Fruit fly (Drosophila melanogaster) whole organism, wandering third instar larva: Measurements from ENCODE around the gene NitFhit.

Experiments
- Abd-B ChIP-seq: fragments of >200 bp; optimal IDR thresholded peaks from 2 replicates; lab custom pipeline; 2017; ENCODE audit warnings: missing biosample characterization, missing genetic modification characterization
- CG32264 ChIP-seq: fragments of 200-800 bp; sonication (Bioruptor generic); optimal IDR thresholded peaks from 2 replicates; lab custom pipeline; 2016; ENCODE audit warnings: missing biosample characterization, missing genetic modification characterization
- CG9705 ChIP-seq: fragments of 200-800 bp; sonication (Bioruptor generic); optimal IDR thresholded peaks from 2 replicates; lab custom pipeline; 2018; ENCODE audit warnings: missing biosample characterization, mild to moderate bottlenecking, missing genetic modification characterization
- CrebA ChIP-seq: fragments of 200-800 bp; sonication (Bioruptor generic); optimal IDR thresholded peaks from 2 replicates; lab custom pipeline; 2016; ENCODE audit warnings: missing biosample characterization, mild to moderate bottlenecking, missing genetic modification characterization, borderline replicate concordance
- Dfd ChIP-seq: fragments of >200 bp; optimal IDR thresholded peaks from 2 replicates; lab custom pipeline; 2017; ENCODE audit warnings: missing biosample characterization, missing genetic modification characterization
- Dif ChIP-seq: fragments of 200-275, 200-300 bp; sonication (Bioruptor generic); optimal IDR thresholded peaks from 2 replicates; lab custom pipeline; 2018; ENCODE audit warnings: missing biosample characterization, missing genetic modification characterization; ENCODE audit not compliant: partially characterized antibody
- GATAd ChIP-seq: sonication (Bioruptor generic); optimal IDR thresholded peaks from 2 replicates; lab custom pipeline; 2016; ENCODE audit warnings: missing biosample characterization, missing genetic modification characterization
- HLH106 ChIP-seq: fragments of 200-800 bp; optimal IDR thresholded peaks from 3 replicates; lab custom pipeline; 2019; ENCODE audit warnings: missing biosample characterization, mild to moderate bottlenecking, missing genetic modification characterization, moderate library complexity
- Hnf4 ChIP-seq: fragments of 200-800 bp; sonication (Bioruptor generic); optimal IDR thresholded peaks from 2 replicates; lab custom pipeline; 2016; ENCODE audit warnings: missing biosample characterization, mild to moderate bottlenecking, missing genetic modification characterization
- Hr78 ChIP-seq: fragments of >200 bp; optimal IDR thresholded peaks from 2 replicates; lab custom pipeline; 2017; ENCODE audit warnings: missing biosample characterization, missing genetic modification characterization
- Hr83 ChIP-seq: fragments of 200-300 bp; sonication (Bioruptor generic); optimal IDR thresholded peaks from 2 replicates; lab custom pipeline; 2016; ENCODE audit warnings: missing biosample characterization, mild to moderate bottlenecking, missing genetic modification characterization, moderate library complexity; ENCODE audit not compliant: poor library complexity, severe bottlenecking
- Jra ChIP-seq: sonication (Bioruptor generic); optimal IDR thresholded peaks from 2 replicates; lab custom pipeline; 2016; ENCODE audit warnings: missing biosample characterization, missing genetic modification characterization
- Mio ChIP-seq: sonication (Bioruptor generic); optimal IDR thresholded peaks from 2 replicates; lab custom pipeline; 2016; ENCODE audit warnings: missing biosample characterization, missing genetic modification characterization
- Myc ChIP-seq: fragments of >200 bp; optimal IDR thresholded peaks from 2 replicates; lab custom pipeline; 2017
- N ChIP-seq: fragments of >200 bp; optimal IDR thresholded peaks from 2 replicates; lab custom pipeline; 2018; ENCODE audit warnings: missing biosample characterization, missing external identifiers, missing genetic modification characterization
- OdsH ChIP-seq: fragments of 200-800 bp; sonication (Bioruptor generic); optimal IDR thresholded peaks from 2 replicates; lab custom pipeline; 2016; ENCODE audit warnings: missing biosample characterization, mild to moderate bottlenecking, missing genetic modification characterization
- Rel ChIP-seq, 2 experiments: fragments of 200-800 bp; sonication (Bioruptor generic) in 1 of 2; optimal IDR thresholded peaks; 2 replicates in 1 of 2; 3 replicates in 1 of 2; lab custom pipeline; 2016 to 2019; ENCODE audit warnings: mild to moderate bottlenecking in 2 of 2, missing biosample characterization in 2 of 2, missing genetic modification characterization in 2 of 2, moderate library complexity in 1 of 2
- Sp1 ChIP-seq: fragments of 200-800 bp; sonication (Bioruptor generic); optimal IDR thresholded peaks from 3 replicates; lab custom pipeline; 2019; ENCODE audit warnings: missing biosample characterization, mild to moderate bottlenecking, missing genetic modification characterization, moderate library complexity
- Vsx2 ChIP-seq: fragments of 200-300, 225-300 bp; sonication (Bioruptor generic); optimal IDR thresholded peaks from 2 replicates; lab custom pipeline; 2018; ENCODE audit warnings: missing biosample characterization, missing genetic modification characterization; ENCODE audit not compliant: partially characterized antibody
- br ChIP-seq: fragments of 200-800 bp; sonication (Bioruptor generic); optimal IDR thresholded peaks from 2 replicates; lab custom pipeline; 2016; ENCODE audit warnings: missing biosample characterization, missing genetic modification characterization
- brk ChIP-seq: fragments of 200-800 bp; sonication (Bioruptor generic); optimal IDR thresholded peaks from 2 replicates; lab custom pipeline; 2016; ENCODE audit warnings: missing biosample characterization, mild to moderate bottlenecking, missing genetic modification characterization
- dl ChIP-seq, 2 experiments: fragments of 175-275, 200-275 bp in 1 of 2; fragments of 200-275 bp in 1 of 2; sonication (Bioruptor generic); optimal IDR thresholded peaks; lab custom pipeline; 2018; ENCODE audit warnings: mild to moderate bottlenecking in 2 of 2, missing biosample characterization in 2 of 2, missing genetic modification characterization in 2 of 2, moderate library complexity in 2 of 2; ENCODE audit not compliant: partially characterized antibody in 2 of 2, insufficient read depth in 1 of 2
- dmrt93B ChIP-seq: fragments of 200-800 bp; sonication (Bioruptor generic); optimal IDR thresholded peaks from 2 replicates; lab custom pipeline; 2018; ENCODE audit warnings: missing biosample characterization, mild to moderate bottlenecking, missing genetic modification characterization
- dsf ChIP-seq: sonication (Bioruptor generic); optimal IDR thresholded peaks from 2 replicates; lab custom pipeline; 2016; ENCODE audit warnings: missing biosample characterization, missing genetic modification characterization, borderline replicate concordance
- ey ChIP-seq: fragments of 200-800 bp; sonication (Bioruptor generic); optimal IDR thresholded peaks from 2 replicates; lab custom pipeline; 2016; ENCODE audit warnings: missing biosample characterization, missing genetic modification characterization
- foxo ChIP-seq, 2 experiments: fragments of 200-800 bp; sonication (Bioruptor generic); optimal IDR thresholded peaks; 2 replicates in 1 of 2; 3 replicates in 1 of 2; lab custom pipeline; 2016 to 2017; ENCODE audit warnings: missing biosample characterization in 2 of 2, missing genetic modification characterization in 2 of 2
- fru ChIP-seq: fragments of 200-800 bp; sonication (Bioruptor generic); optimal IDR thresholded peaks from 3 replicates; lab custom pipeline; 2016; ENCODE audit warnings: missing biosample characterization, mild to moderate bottlenecking, missing genetic modification characterization
- h ChIP-seq: fragments of 200-800 bp; sonication (Bioruptor generic); optimal IDR thresholded peaks from 3 replicates; lab custom pipeline; 2016; ENCODE audit warnings: missing biosample characterization, mild to moderate bottlenecking, missing genetic modification characterization
- jim ChIP-seq: fragments of 175-275, 200-325 bp; sonication (Bioruptor generic); optimal IDR thresholded peaks from 2 replicates; lab custom pipeline; 2016; ENCODE audit warnings: missing biosample characterization, mild to moderate bottlenecking, missing genetic modification characterization
- lola ChIP-seq: fragments of >200 bp; optimal IDR thresholded peaks from 2 replicates; lab custom pipeline; 2017; ENCODE audit warnings: missing biosample characterization, missing genetic modification characterization
- pan ChIP-seq: fragments of >200 bp; optimal IDR thresholded peaks from 2 replicates; lab custom pipeline; 2017
- psq ChIP-seq: fragments of 200-800 bp; sonication (Bioruptor generic); optimal IDR thresholded peaks from 3 replicates; lab custom pipeline; 2017; ENCODE audit warnings: missing biosample characterization, mild to moderate bottlenecking, missing genetic modification characterization, moderate library complexity
- sage ChIP-seq: fragments of 200-800 bp; sonication (Bioruptor generic); optimal IDR thresholded peaks from 2 replicates; lab custom pipeline; 2016; ENCODE audit warnings: missing biosample characterization, mild to moderate bottlenecking, missing genetic modification characterization
- sv ChIP-seq: fragments of 200-800 bp; sonication (Bioruptor generic); optimal IDR thresholded peaks from 3 replicates; lab custom pipeline; 2016; ENCODE audit warnings: missing biosample characterization, missing genetic modification characterization
- tai ChIP-seq: sonication (Bioruptor generic); optimal IDR thresholded peaks from 2 replicates; lab custom pipeline; 2016; ENCODE audit warnings: missing biosample characterization, missing genetic modification characterization
- usp ChIP-seq: fragments of >200 bp; optimal IDR thresholded peaks from 2 replicates; lab custom pipeline; 2017; ENCODE audit warnings: missing biosample characterization, missing genetic modification characterization
- woc ChIP-seq: sonication (Bioruptor generic); optimal IDR thresholded peaks from 2 replicates; lab custom pipeline; 2016; ENCODE audit warnings: missing biosample characterization, mild to moderate bottlenecking, missing genetic modification characterization

Gene NitFhit

dm6 chr3L:178445-178844, 25.1 kb upstream of the NitFhit start (continued):
- TF ChIP-seq dl (GFP tag; optimal IDR thresholded peaks at IDR 0.05; lab: Kevin White, UChicago; ENCODE audit: insufficient read depth in 1 of 2, partially characterized antibody in 2 of 2) = peak in 1 of 2 experiments; percentile 34

DNA sequence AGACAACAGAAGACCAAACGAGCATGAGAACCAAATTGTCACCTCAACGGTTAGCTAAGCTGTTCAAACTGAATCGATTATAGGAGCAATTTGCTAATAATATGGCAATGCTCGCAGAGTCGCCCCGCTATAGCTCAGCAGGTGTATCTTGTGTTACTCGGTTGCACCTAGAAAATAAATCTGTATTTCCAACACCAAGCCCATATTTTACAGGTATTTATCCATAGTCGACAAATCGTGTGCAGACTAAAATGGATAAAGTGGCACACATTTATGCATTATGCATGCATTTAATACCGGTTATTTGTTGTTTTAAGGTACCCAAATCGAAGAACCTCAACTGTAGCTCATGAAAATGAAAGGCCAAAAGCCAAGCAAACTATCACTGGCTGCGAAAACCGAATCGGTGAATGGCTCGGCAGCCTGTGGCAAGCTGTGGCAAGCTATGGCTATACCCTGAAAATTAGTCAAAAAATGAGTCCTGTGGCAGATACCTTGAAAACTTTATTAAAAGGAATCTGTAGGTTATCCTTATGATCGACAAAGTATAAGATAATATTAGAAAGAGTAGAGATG, 24.5 kb upstream of the NitFhit start, which contains the start of gene Vdup1:
Gene Vdup1, minus strand, starts transcription at position 51 of the 576 bp plus-strand sequence.
- TF ChIP-seq fru (GFP tag; lab: Kevin White, UChicago) = no peak
- TF ChIP-seq pan (lab: Kevin White, UChicago) = no peak
- no peak for TF ChIP-seq foxo (GFP tag; optimal IDR thresholded peaks at IDR 0.05; lab: Kevin White, UChicago)
- TF ChIP-seq Hr83 = no peak
- no peak for TF ChIP-seq jim (GFP tag; lab: Kevin White, UChicago)
- TF ChIP-seq Vsx2 (GFP tag; lab: Kevin White, UChicago) = no peak
- TF ChIP-seq dmrt93B = no peak
- TF ChIP-seq br = no peak
- no peak for TF ChIP-seq h (GFP tag; lab: Kevin White, UChicago)
- TF ChIP-seq usp (GFP tag; lab: Kevin White, UChicago) = no peak
- no peak for TF ChIP-seq HLH106
- no peak for TF ChIP-seq Dfd (GFP tag; lab: Kevin White, UChicago)
- no peak for TF ChIP-seq tai (GFP tag; lab: Kevin White, UChicago)

- TF ChIP-seq dl (GFP tag; optimal IDR thresholded peaks at IDR 0.05; lab: Kevin White, UChicago; ENCODE audit: insufficient read depth in 1 of 2, partially characterized antibody in 2 of 2) = peak; percentile 49 to 77
- peak; percentile 88 for TF ChIP-seq Dif
- TF ChIP-seq Vsx2 (GFP tag; lab: Kevin White, UChicago) = no peak
These were observed 23.9 kb upstream of the NitFhit start, which contains the start of gene CG13875 for dm6 chr3L:179490-180261. Gene CG13875, plus strand, starts transcription at chr3L:179923.

dm6 chr3L:180262-180543, 23.3 kb upstream of the NitFhit start:
- TF ChIP-seq Hr83 (peak; percentile 13), dl (GFP tag; optimal IDR thresholded peaks at IDR 0.05; lab: Kevin White, UChicago; ENCODE audit: insufficient read depth in 1 of 2, partially characterized antibody in 2 of 2) (no peak)

- TF ChIP-seq Dfd (GFP tag; lab: Kevin White, UChicago) (no peak), dl (GFP tag; optimal IDR thresholded peaks at IDR 0.05; lab: Kevin White, UChicago; ENCODE audit: insufficient read depth in 1 of 2, partially characterized antibody in 2 of 2) (no peak), HLH106 (peak; percentile 87), woc (GFP tag; lab: Kevin White, UChicago) (no peak), Hr78 (GFP tag; lab: Kevin White, UChicago) (no peak), GATAd (GFP tag; lab: Kevin White, UChicago) (no peak), br (peak; percentile 90), pan (lab: Kevin White, UChicago) (no peak), h (GFP tag; lab: Kevin White, UChicago) (peak; percentile 93), Hnf4 (GFP tag; lab: Kevin White, UChicago) (no peak), foxo (GFP tag; optimal IDR thresholded peaks at IDR 0.05; lab: Kevin White, UChicago) (peak; percentile 76 to 95), sv (GFP tag; lab: Kevin White, UChicago) (peak; percentile 90), Mio (GFP tag; lab: Kevin White, UChicago) (no peak), jim (GFP tag; lab: Kevin White, UChicago) (no peak), sage (GFP tag; lab: Kevin White, UChicago) (no peak), OdsH (peak; percentile 88), N (GFP tag; lab: Kevin White, UChicago) (no peak), lola (no peak), Abd-B (GFP tag; lab: Kevin White, UChicago) (no peak), tai (GFP tag; lab: Kevin White, UChicago) (no peak), CrebA (no peak), Vsx2 (GFP tag; lab: Kevin White, UChicago) (no peak), CG32264 (GFP tag; lab: Kevin White, UChicago) (peak; percentile 76), fru (GFP tag; lab: Kevin White, UChicago) (peak; percentile 89), Dif (no peak), dsf (GFP tag; lab: Kevin White, UChicago) (peak; percentile 88), Myc (lab: Kevin White, UChicago) (no peak), Hr83 (peak; percentile 78), Jra (GFP tag; lab: Kevin White, UChicago) (peak; percentile 97), psq (GFP tag; lab: Kevin White, UChicago) (peak; percentile 80), CG9705 (peak; percentile 78), dmrt93B (no peak), Sp1 (peak; percentile 85), brk (GFP tag; lab: Kevin White, UChicago) (no peak), Rel (GFP tag; optimal IDR thresholded peaks at IDR 0.05; lab: Kevin White, UChicago) (no peak), Rel (tag; optimal IDR thresholded peaks at IDR 0.05; lab: Kevin White, UChicago) (no peak), usp (GFP tag; lab: Kevin White, UChicago) (no peak), ey (GFP tag; lab: Kevin White, UChicago) (peak; percentile 91)
These were observed 19.3 kb upstream of the NitFhit start, which contains the start of the genes CG34140, Mkp and Mtch for dm6 chr3L:184251-184650. Gene CG34140, minus strand, starts transcription at chr3L:184424. Gene Mkp, minus strand, starts transcription at chr3L:184540. Gene Mtch, plus strand, starts transcription at chr3L:184626.
